Fruit fly (Drosophila melanogaster): ENCODE data around the gene CG31266.

DNA sequence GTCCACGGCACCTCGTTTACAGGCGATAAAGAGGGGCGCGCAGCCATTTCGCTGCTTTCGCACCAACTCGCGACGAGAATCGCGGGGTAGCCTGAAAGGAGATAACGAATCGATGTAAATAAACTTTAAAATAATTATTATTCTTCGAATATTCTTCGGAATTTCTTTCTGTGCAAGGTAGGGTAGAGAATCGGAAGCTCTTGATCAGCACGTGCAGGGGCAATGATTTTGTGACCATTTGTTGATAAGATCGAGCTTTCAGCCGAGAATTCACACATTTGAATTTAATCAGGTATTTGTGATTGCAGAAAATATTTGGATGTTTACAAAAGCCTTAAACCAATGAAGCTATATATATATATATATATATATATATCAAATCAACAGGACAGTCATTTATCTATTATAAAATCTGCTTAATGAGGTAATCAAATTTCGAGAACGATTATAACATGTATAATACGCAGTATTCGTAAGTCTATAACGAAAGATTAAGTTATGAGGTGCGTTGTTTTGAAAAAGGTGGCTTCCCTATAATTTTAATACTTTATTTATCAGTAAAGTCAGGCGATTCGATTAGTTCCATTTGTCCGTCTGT, 15.3 kb downstream of the CG31266 start:
- TF ChIP-seq CTCF (optimal IDR thresholded peaks at IDR 0.05) (no peak), CG8478 (optimal IDR thresholded peaks at IDR 0.05) (no peak)
